Fruit fly (Drosophila melanogaster) ovary, adult (tissue): ENCODE results near the gene CG13360.
A peak's percentile ranks its signal among the peaks of the same experiment; 100 is the strongest.

Source experiments
- CG17801 ChIP-seq: fragments of 200-800 bp; optimal IDR thresholded peaks from 2 replicates; lab custom pipeline; 2019; ENCODE audit warnings: missing biosample characterization, mild to moderate bottlenecking, missing genetic modification characterization, moderate library complexity; ENCODE audit not compliant: partially characterized antibody

CG13360 gene

dm6 chrX:790039-790597 lies at the start of gene CG13360:
Gene CG13360, minus strand, starts transcription at chrX:790089.
- no peak for TF ChIP-seq CG17801 (GFP tag; lab: Kevin White, UChicago)

dm6 chrX:838012-838411 lies 48.1 kb upstream of the CG13360 start:
- TF ChIP-seq CG17801 (GFP tag; lab: Kevin White, UChicago), result no peak

- TF ChIP-seq CG17801 (GFP tag; lab: Kevin White, UChicago), result no peak
Observed at dm6 chrX:835965-836690, 46.2 kb upstream of the CG13360 start.

dm6 chrX:824961-825360 lies 35.1 kb upstream of the CG13360 start:
- no peak for TF ChIP-seq CG17801 (GFP tag; lab: Kevin White, UChicago)

dm6 chrX:805907-806306 lies 16.0 kb upstream of the CG13360 start, which contains the start of gene Sec22:
Gene Sec22, plus strand, starts transcription at chrX:806076.
- TF ChIP-seq CG17801 (GFP tag; lab: Kevin White, UChicago), result peak; percentile 33

dm6 chrX:804821-805220 lies 14.9 kb upstream of the CG13360 start, which contains the start of gene CG13358:
Gene CG13358, minus strand, starts transcription at chrX:804921.
- no peak for TF ChIP-seq CG17801 (GFP tag; lab: Kevin White, UChicago)

- no peak for TF ChIP-seq CG17801 (GFP tag; lab: Kevin White, UChicago)
Observed at dm6 chrX:803370-803769, 13.5 kb upstream of the CG13360 start, which contains the start of gene CG13359. Gene CG13359, minus strand, starts transcription at chrX:803470.

- no peak for TF ChIP-seq CG17801 (GFP tag; lab: Kevin White, UChicago)
Observed at dm6 chrX:801157-801872, 11.4 kb upstream of the CG13360 start, which contains the start of gene Rbf. Gene Rbf, minus strand, starts transcription at chrX:801479.

- TF ChIP-seq CG17801 (GFP tag; lab: Kevin White, UChicago), result peak; percentile 72
Observed at dm6 chrX:796397-796989, 6.6 kb upstream of the CG13360 start.

- TF ChIP-seq CG17801 (GFP tag; lab: Kevin White, UChicago), result no peak
Observed at dm6 chrX:792923-793322, 3.0 kb upstream of the CG13360 start, which contains the start of gene CG16989. Gene CG16989, plus strand, starts transcription at chrX:793147.

dm6 chrX:784456-784855 lies 5.4 kb downstream of the CG13360 start, which contains the start of gene tw:
Gene tw, plus strand, starts transcription at chrX:784746.
- TF ChIP-seq CG17801 (GFP tag; lab: Kevin White, UChicago), result no peak

dm6 chrX:779344-779743 lies 10.5 kb downstream of the CG13360 start:
- TF ChIP-seq CG17801 (GFP tag; lab: Kevin White, UChicago), result no peak

dm6 chrX:775184-775583 lies 14.7 kb downstream of the CG13360 start:
- no peak for TF ChIP-seq CG17801 (GFP tag; lab: Kevin White, UChicago)

dm6 chrX:774160-774700 lies 15.7 kb downstream of the CG13360 start:
- no peak for TF ChIP-seq CG17801 (GFP tag; lab: Kevin White, UChicago)
